Worm (Caenorhabditis elegans) whole organism, midembryonic: ENCODE data around the gene R02D3.8.

ENCODE experiments used
- cog-1 ChIP-seq: sonication (generic microtip); optimal IDR thresholded peaks from 2 replicates; lab custom pipeline; 2016; ENCODE audit warnings: missing genetic modification characterization, missing compliant biosample characterization
- flt-1 ChIP-seq: fragments of 200-800 bp; sonication (Bioruptor generic); IDR thresholded peaks from 2 replicates; pipeline ENCODE4 v1.3.6; 2022; ENCODE audit warnings: missing genetic modification characterization, missing compliant biosample characterization
- ref-1 ChIP-seq: fragments of 200-800 bp; sonication (Bioruptor generic); conservative IDR thresholded peaks from 2 replicates; pipeline ENCODE4 v1.3.6; 2022; ENCODE audit warnings: missing genetic modification reagents, missing genetic modification characterization, missing compliant biosample characterization
- ztf-23 ChIP-seq: fragments of 200-800 bp; sonication (Bioruptor generic); IDR thresholded peaks from 2 replicates; pipeline ENCODE4 v1.3.6; 2022; ENCODE audit warnings: missing genetic modification reagents, missing genetic modification characterization, missing compliant biosample characterization

DNA sequence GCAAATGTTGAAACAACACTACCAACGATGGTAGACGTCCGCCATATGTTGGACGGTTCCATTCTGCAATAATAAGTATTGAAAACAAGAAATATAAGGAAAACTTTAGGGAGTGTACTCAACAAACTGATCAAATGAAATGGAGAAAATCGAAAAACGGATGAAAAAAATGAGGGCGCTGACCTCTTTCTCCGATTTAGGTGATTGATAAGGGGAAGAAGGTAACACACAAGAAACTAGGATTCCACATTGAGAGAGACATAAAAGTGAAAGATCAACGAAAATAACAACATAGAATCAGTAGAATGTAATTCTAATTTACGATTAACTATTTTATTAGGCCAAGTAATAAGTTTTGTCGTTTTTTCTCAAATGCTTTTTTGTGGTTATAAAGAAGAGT, 2.1 kb upstream of the R02D3.8 start, which contains the start of gene dpy-9:
- no peak for TF ChIP-seq ref-1 (GFP tag; lab: Robert Waterston, UW)
- no peak for TF ChIP-seq ztf-23 (GFP tag; lab: Robert Waterston, UW)
- TF ChIP-seq cog-1 (tag; lab: Kevin White, UChicago): no peak
- no peak for TF ChIP-seq flt-1 (GFP tag; lab: Robert Waterston, UW)
